5 fruit fly cellular contexts compared by ENCODE assay signal in the genomic region with DNA sequence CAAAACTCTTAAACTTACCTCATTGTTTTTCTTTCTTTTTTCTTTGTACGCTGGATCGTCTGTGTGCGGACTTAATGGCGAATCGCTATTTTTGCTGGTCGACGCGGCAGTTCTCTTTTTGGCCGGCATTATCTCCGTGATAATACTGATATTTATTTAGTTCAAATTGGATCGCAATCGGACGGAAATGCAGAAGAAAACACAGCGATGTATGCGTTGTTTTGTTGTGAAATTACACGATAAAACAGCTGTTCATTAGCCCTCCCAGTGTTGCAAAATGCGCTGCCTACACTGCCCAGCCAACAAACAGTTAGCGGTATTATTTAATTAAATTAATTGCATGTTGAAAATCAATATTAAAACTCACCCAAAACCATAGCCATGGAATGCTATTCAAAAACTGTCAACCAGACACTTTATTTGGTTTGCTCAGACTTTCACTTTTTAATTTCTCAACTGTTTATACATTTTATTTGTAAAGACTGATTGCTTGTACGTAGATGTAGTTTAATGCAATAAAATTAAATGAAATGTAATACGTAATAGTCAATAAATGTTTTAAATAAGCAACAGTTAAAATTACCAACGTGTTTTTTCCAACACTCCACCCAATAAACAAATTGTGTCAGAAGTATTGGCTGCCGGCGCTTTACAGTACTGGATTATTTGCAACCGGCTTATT.
A peak's percentile ranks its signal among the peaks of the same experiment; 100 is the strongest.
TF ChIP-seq lines count a peak whose summit lies in the region.

A gene (minus strand): TSS at position 205 of the 682 bp plus-strand sequence.
A gene (plus strand): TSS at position 431 of the 682 bp plus-strand sequence.

TF ChIP-seq in whole organism, adult, 20 proteins besides CTCF, POLR2A, EP300 and RAD21 (continued from another document):
- TF ChIP-seq Hr96 (GFP tag; optimal IDR thresholded peaks at IDR 0.05; lab: Kevin White, UChicago) (peak; percentile 92), CG33017 (tag; optimal IDR thresholded peaks at IDR 0.05; lab: Kevin White, UChicago) (peak; percentile 86), CG7101 (tag; optimal IDR thresholded peaks at IDR 0.05; lab: Kevin White, UChicago) (peak; percentile 92), Crg-1 (GFP tag; optimal IDR thresholded peaks at IDR 0.05; lab: Kevin White, UChicago) (peak; percentile 98)

TF ChIP-seq in whole organism, embryonic, 481 proteins besides CTCF, POLR2A, EP300 and RAD21 (continued from another document and continues in another):
- peak; percentile 86 for TF ChIP-seq D19B (GFP tag; optimal IDR thresholded peaks at IDR 0.05; lab: Kevin White, UChicago)
- TF ChIP-seq CG10543 (GFP tag; optimal IDR thresholded peaks at IDR 0.05; lab: Kevin White, UChicago): peak; percentile 93
- TF ChIP-seq lola (GFP tag; optimal IDR thresholded peaks at IDR 0.05; lab: Kevin White, UChicago): peak in 1 of 3 experiments; percentile 92
- peak; percentile 90 for TF ChIP-seq CG13296 (GFP tag; optimal IDR thresholded peaks at IDR 0.05; lab: Kevin White, UChicago)
- TF ChIP-seq sisA (GFP tag; IDR thresholded peaks at IDR 0.05; lab: Robert Waterston, UW): peak; percentile 84
- TF ChIP-seq CG5953 (GFP tag; IDR thresholded peaks at IDR 0.05; lab: Robert Waterston, UW): no peak; the same call in 1 of the 2 replicates
- TF ChIP-seq usp (GFP tag; optimal IDR thresholded peaks at IDR 0.05; lab: Kevin White, UChicago): no peak
- TF ChIP-seq CG17359 (tag; optimal IDR thresholded peaks at IDR 0.05; lab: Kevin White, UChicago): peak; percentile 93
- TF ChIP-seq chm (GFP tag; IDR thresholded peaks at IDR 0.05; lab: Robert Waterston, UW): peak; percentile 79
- peak; percentile 77; the same call in 2 of the 3 replicates for TF ChIP-seq C15 (GFP tag; IDR thresholded peaks at IDR 0.05; lab: Robert Waterston, UW)
- TF ChIP-seq CG5245 (GFP tag; optimal IDR thresholded peaks at IDR 0.05; lab: Kevin White, UChicago): peak; percentile 87
- peak; percentile 91 for TF ChIP-seq Ets97D (GFP tag; optimal IDR thresholded peaks at IDR 0.05; lab: Kevin White, UChicago)
- no peak for TF ChIP-seq CG2129 (GFP tag; IDR thresholded peaks at IDR 0.05; lab: Robert Waterston, UW; ENCODE audit: partially characterized antibody)
- peak; percentile 83 for TF ChIP-seq ATbp (GFP tag; optimal IDR thresholded peaks at IDR 0.05; lab: Kevin White, UChicago)
- TF ChIP-seq Nf-YC (tag; optimal IDR thresholded peaks at IDR 0.05; lab: Kevin White, UChicago): peak; percentile 82
- peak; percentile 95 for TF ChIP-seq lab (GFP tag; optimal IDR thresholded peaks at IDR 0.05; lab: Kevin White, UChicago)
- TF ChIP-seq amos (GFP tag; IDR thresholded peaks at IDR 0.05; lab: Robert Waterston, UW; ENCODE audit: partially characterized antibody): no peak; the same call in 1 of the 2 replicates
- TF ChIP-seq CG10462 (GFP tag; optimal IDR thresholded peaks at IDR 0.05; lab: Kevin White, UChicago): peak; percentile 87
- TF ChIP-seq CG4360 (GFP tag; IDR thresholded peaks at IDR 0.05; lab: Robert Waterston, UW): 0 out of 2 replicates have a peak, but pooled peaks have one; percentile 30
- peak; percentile 93 for TF ChIP-seq CG2712 (tag; optimal IDR thresholded peaks at IDR 0.05; lab: Kevin White, UChicago)
- peak; percentile 79 for TF ChIP-seq eyg (GFP tag; optimal IDR thresholded peaks at IDR 0.05; lab: Kevin White, UChicago)
- TF ChIP-seq en (GFP tag; optimal IDR thresholded peaks at IDR 0.05; lab: Kevin White, UChicago): peak; percentile 83
- peak; percentile 66 for TF ChIP-seq grn (GFP tag; optimal IDR thresholded peaks at IDR 0.05; lab: Kevin White, UChicago)
- TF ChIP-seq Poxn (GFP tag; IDR thresholded peaks at IDR 0.05; lab: Robert Waterston, UW): peak; percentile 50
- peak in 1 of 2 experiments; percentile 37 for TF ChIP-seq tll (GFP tag; optimal IDR thresholded peaks at IDR 0.05; lab: Kevin White, UChicago)
- TF ChIP-seq CG7987 (GFP tag; optimal IDR thresholded peaks at IDR 0.05; lab: Kevin White, UChicago): peak; percentile 85
- peak; percentile 83 for TF ChIP-seq CG14014 (GFP tag; IDR thresholded peaks at IDR 0.05; lab: Robert Waterston, UW)

TF ChIP-seq in whole organism, prepupa, 60 proteins besides CTCF, POLR2A, EP300 and RAD21 (continued from another document and continues in another):
- TF ChIP-seq Smox (GFP tag; optimal IDR thresholded peaks at IDR 0.05; lab: Kevin White, UChicago) (peak; percentile 96), Eip93F (GFP tag; optimal IDR thresholded peaks at IDR 0.05; lab: Kevin White, UChicago) (peak; percentile 92), CG6808 (GFP tag; optimal IDR thresholded peaks at IDR 0.05; lab: Kevin White, UChicago) (peak; percentile 87), CG34406 (GFP tag; optimal IDR thresholded peaks at IDR 0.05; lab: Kevin White, UChicago) (peak; percentile 95), Hr4 (GFP tag; optimal IDR thresholded peaks at IDR 0.05; lab: Kevin White, UChicago) (peak; percentile 97), CG9139 (GFP tag; optimal IDR thresholded peaks at IDR 0.05; lab: Kevin White, UChicago) (peak; percentile 79), CG8319 (GFP tag; optimal IDR thresholded peaks at IDR 0.05; lab: Kevin White, UChicago) (peak; percentile 94), CG8119 (GFP tag; IDR thresholded peaks at IDR 0.05; lab: Robert Waterston, UW) (peak; percentile 90), CG6163 (GFP tag; IDR thresholded peaks at IDR 0.05; lab: Robert Waterston, UW) (peak; percentile 89), dsx (GFP tag; optimal IDR thresholded peaks at IDR 0.05; lab: Kevin White, UChicago; ENCODE audit: poor library complexity, severe bottlenecking) (peak; percentile 87), net (GFP tag; optimal IDR thresholded peaks at IDR 0.05; lab: Kevin White, UChicago) (peak; percentile 95), Eip78C (GFP tag; lab: Kevin White, UChicago) (peak; percentile 99), Eip75B (GFP tag; optimal IDR thresholded peaks at IDR 0.05; lab: Kevin White, UChicago) (peak; percentile 96), achi (GFP tag; optimal IDR thresholded peaks at IDR 0.05; lab: Kevin White, UChicago) (peak; percentile 95), CG10669 (GFP tag; optimal IDR thresholded peaks at IDR 0.05; lab: Kevin White, UChicago) (peak; percentile 94), CG11902 (GFP tag; optimal IDR thresholded peaks at IDR 0.05; lab: Kevin White, UChicago) (peak; percentile 92), Sox15 (GFP tag; optimal IDR thresholded peaks at IDR 0.05; lab: Kevin White, UChicago) (peak; percentile 94), CG15336 (GFP tag; IDR thresholded peaks at IDR 0.05; lab: Robert Waterston, UW) (peak; percentile 88), Lpt (GFP tag; optimal IDR thresholded peaks at IDR 0.05; lab: Kevin White, UChicago) (peak; percentile 92), ss (GFP tag; optimal IDR thresholded peaks at IDR 0.05; lab: Kevin White, UChicago) (peak in 1 of 2 experiments; percentile 90), Met (GFP tag; optimal IDR thresholded peaks at IDR 0.05; lab: Kevin White, UChicago) (peak; percentile 96), svp (GFP tag; lab: Kevin White, UChicago) (peak; percentile 98), CG31627 (GFP tag; optimal IDR thresholded peaks at IDR 0.05; lab: Kevin White, UChicago) (peak; percentile 97), CG6276 (GFP tag; optimal IDR thresholded peaks at IDR 0.05; lab: Kevin White, UChicago) (peak; percentile 87), CG4318 (GFP tag; optimal IDR thresholded peaks at IDR 0.05; lab: Kevin White, UChicago) (peak; percentile 93), CG6854 (GFP tag; optimal IDR thresholded peaks at IDR 0.05; lab: Kevin White, UChicago) (peak; percentile 83), spab (GFP tag; optimal IDR thresholded peaks at IDR 0.05; lab: Kevin White, UChicago) (peak; percentile 82), Blimp-1 (GFP tag; optimal IDR thresholded peaks at IDR 0.05; lab: Kevin White, UChicago) (peak; percentile 87), esn (GFP tag; optimal IDR thresholded peaks at IDR 0.05; lab: Kevin White, UChicago) (peak; percentile 98), Hr39 (GFP tag; optimal IDR thresholded peaks at IDR 0.05; lab: Kevin White, UChicago) (peak; percentile 96)

TF ChIP-seq in whole organism, pupa, 21 proteins besides CTCF, POLR2A, EP300 and RAD21 (continued from another document):
- TF ChIP-seq CG14655 (GFP tag; optimal IDR thresholded peaks at IDR 0.05; lab: Kevin White, UChicago) (peak; percentile 94), Ets98B (GFP tag; IDR thresholded peaks at IDR 0.05; lab: Robert Waterston, UW) (peak; percentile 89)
TF ChIP-seq in whole organism, pupa: peak in this region for 19.

TF ChIP-seq in whole organism, wandering third instar larva, 38 proteins besides CTCF, POLR2A, EP300 and RAD21 (continued from another document):
- peak; percentile 86 for TF ChIP-seq dmrt93B (GFP tag; optimal IDR thresholded peaks at IDR 0.05; lab: Kevin White, UChicago)
- TF ChIP-seq dsf (GFP tag; optimal IDR thresholded peaks at IDR 0.05; lab: Kevin White, UChicago; ENCODE audit: borderline replicate concordance): peak; percentile 80
- TF ChIP-seq GATAd (GFP tag; optimal IDR thresholded peaks at IDR 0.05; lab: Kevin White, UChicago): peak; percentile 81
- peak; percentile 82 for TF ChIP-seq Hr83 (GFP tag; optimal IDR thresholded peaks at IDR 0.05; lab: Kevin White, UChicago; ENCODE audit: poor library complexity, severe bottlenecking)
- TF ChIP-seq N (GFP tag; optimal IDR thresholded peaks at IDR 0.05; lab: Kevin White, UChicago): no peak
- TF ChIP-seq sage (GFP tag; optimal IDR thresholded peaks at IDR 0.05; lab: Kevin White, UChicago): peak; percentile 87
- TF ChIP-seq Sp1 (GFP tag; optimal IDR thresholded peaks at IDR 0.05; lab: Kevin White, UChicago): peak; percentile 93
- TF ChIP-seq jim (GFP tag; optimal IDR thresholded peaks at IDR 0.05; lab: Kevin White, UChicago): no peak
- TF ChIP-seq rgr (GFP tag; optimal IDR thresholded peaks at IDR 0.05; lab: Kevin White, UChicago): peak; percentile 95
- TF ChIP-seq Hnf4 (GFP tag; optimal IDR thresholded peaks at IDR 0.05; lab: Kevin White, UChicago): peak; percentile 92
- peak; percentile 88 for TF ChIP-seq CG32264 (GFP tag; optimal IDR thresholded peaks at IDR 0.05; lab: Kevin White, UChicago)
- peak; percentile 91 for TF ChIP-seq psq (GFP tag; optimal IDR thresholded peaks at IDR 0.05; lab: Kevin White, UChicago)
- peak; percentile 89 for TF ChIP-seq woc (GFP tag; optimal IDR thresholded peaks at IDR 0.05; lab: Kevin White, UChicago)
- TF ChIP-seq Mio (GFP tag; optimal IDR thresholded peaks at IDR 0.05; lab: Kevin White, UChicago): peak; percentile 39
- TF ChIP-seq ey (GFP tag; optimal IDR thresholded peaks at IDR 0.05; lab: Kevin White, UChicago): peak; percentile 95
- TF ChIP-seq sv (GFP tag; optimal IDR thresholded peaks at IDR 0.05; lab: Kevin White, UChicago): peak; percentile 97
- TF ChIP-seq Myc (optimal IDR thresholded peaks at IDR 0.05; lab: Kevin White, UChicago): peak; percentile 47
- no peak for TF ChIP-seq Vsx2 (GFP tag; optimal IDR thresholded peaks at IDR 0.05; lab: Kevin White, UChicago; ENCODE audit: partially characterized antibody)
- no peak for TF ChIP-seq usp (GFP tag; optimal IDR thresholded peaks at IDR 0.05; lab: Kevin White, UChicago)
TF ChIP-seq in whole organism, wandering third instar larva: peak in this region for 26.
